Worm (Caenorhabditis elegans): Measurements from ENCODE around the gene W06E11.1.

The W06E11.1 gene

DNA sequence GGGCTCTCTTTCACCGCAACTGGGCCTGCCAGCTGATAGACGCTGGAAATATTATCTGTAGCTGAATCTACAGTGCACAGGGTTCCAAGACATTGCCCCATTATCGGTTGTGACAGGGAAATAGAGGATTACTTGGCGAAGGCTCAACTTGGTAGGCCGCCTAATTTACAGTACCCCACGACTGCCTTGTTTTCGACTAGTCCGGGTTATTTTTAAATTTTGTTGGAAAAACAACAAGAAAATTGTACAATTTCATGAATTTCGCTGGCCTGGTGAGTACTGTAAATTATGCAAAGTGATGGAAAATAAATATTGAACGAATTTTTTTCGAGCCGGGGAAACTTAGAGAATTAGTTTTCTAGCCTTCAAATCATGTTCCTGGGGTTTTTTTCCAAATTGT, 5.8 kb upstream of the W06E11.1 start, which contains the start of gene T19C3.7:
TSS of gene T19C3.7 (minus strand) at position 101 of the 400 bp plus-strand sequence.
- no peak for TF ChIP-seq med-1 (GFP tag; optimal IDR thresholded peaks at IDR 0.05; ENCODE audit: insufficient read depth)
- TF ChIP-seq ztf-29 (GFP tag; IDR thresholded peaks at IDR 0.05): no peak
- no peak for TF ChIP-seq tab-1 (GFP tag; IDR thresholded peaks at IDR 0.05)
- no peak for TF ChIP-seq ztf-23 (GFP tag; IDR thresholded peaks at IDR 0.05)
- no peak for TF ChIP-seq flt-1 (GFP tag; IDR thresholded peaks at IDR 0.05)
- no peak for TF ChIP-seq klf-2 (GFP tag; conservative IDR thresholded peaks at IDR 0.05)
- TF ChIP-seq cog-1 (tag; optimal IDR thresholded peaks at IDR 0.05): no peak
- TF ChIP-seq T22C8.4 (GFP tag; IDR thresholded peaks at IDR 0.05): no peak

DNA sequence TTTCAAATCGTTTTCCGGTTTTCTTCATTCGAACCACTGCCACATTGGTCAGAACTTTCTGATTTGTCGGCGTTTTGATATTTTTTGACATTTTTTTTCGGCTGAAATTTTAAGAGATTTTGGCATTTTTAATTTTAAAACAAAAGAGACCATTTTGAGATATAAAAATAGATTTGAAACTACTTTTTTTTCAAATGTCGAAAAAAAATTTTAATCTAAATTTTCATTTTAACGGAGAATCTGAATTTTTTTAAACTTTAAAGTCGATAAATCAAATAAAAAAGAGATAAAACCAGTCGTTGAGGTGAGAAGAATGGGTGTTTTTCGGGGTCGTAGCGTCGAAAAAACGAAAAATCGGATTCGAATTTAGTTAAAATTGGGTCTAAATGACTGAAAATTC, 3.5 kb upstream of the W06E11.1 start, which contains the start of gene sbds-1:
TSS of gene sbds-1 (minus strand) at position 101 of the 400 bp plus-strand sequence.
- no peak for TF ChIP-seq med-1 (GFP tag; optimal IDR thresholded peaks at IDR 0.05; ENCODE audit: insufficient read depth)
- TF ChIP-seq tab-1 (GFP tag; IDR thresholded peaks at IDR 0.05): no peak
- no peak for TF ChIP-seq klf-2 (GFP tag; conservative IDR thresholded peaks at IDR 0.05)
- no peak for TF ChIP-seq cog-1 (tag; optimal IDR thresholded peaks at IDR 0.05)
- no peak for TF ChIP-seq ztf-23 (GFP tag; IDR thresholded peaks at IDR 0.05)
- no peak for TF ChIP-seq ref-1 (GFP tag; conservative IDR thresholded peaks at IDR 0.05)
- TF ChIP-seq ztf-29 (GFP tag; IDR thresholded peaks at IDR 0.05): no peak
- TF ChIP-seq T22C8.4 (GFP tag; IDR thresholded peaks at IDR 0.05): no peak
- no peak for TF ChIP-seq flt-1 (GFP tag; IDR thresholded peaks at IDR 0.05)

DNA sequence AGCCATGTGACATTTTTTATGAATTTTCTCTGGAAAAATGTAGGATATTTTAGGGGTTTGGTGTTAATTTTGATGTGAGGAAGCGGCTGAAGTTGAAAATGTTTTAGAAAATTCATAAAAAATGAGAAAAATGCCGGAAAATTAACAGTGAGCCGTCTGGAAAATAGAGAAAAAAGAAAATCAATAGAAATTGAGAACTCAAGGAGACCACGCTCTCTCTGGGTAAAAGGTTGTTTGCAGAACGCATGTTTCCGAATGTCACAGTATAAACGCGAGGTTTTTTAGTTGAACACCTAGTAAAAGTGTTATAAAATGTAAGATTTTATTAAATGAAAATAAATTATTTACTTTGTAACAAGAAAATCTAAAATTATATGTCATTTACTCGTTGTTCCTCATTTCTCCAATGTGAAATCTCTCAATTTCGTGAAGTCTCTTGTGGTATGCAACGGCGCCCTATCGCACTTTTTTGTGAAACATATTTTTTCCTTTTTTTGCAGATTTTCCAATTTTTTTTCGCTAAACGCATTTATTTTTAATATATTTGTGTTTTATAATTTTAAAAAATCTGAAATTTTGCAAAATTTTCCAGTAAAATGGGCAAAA, 1.6 kb upstream of the W06E11.1 start, which contains the start of the genes tag-266 and tag-267:
TSS of gene tag-266 (minus strand) at position 29 of the 606 bp plus-strand sequence.
TSS of gene tag-267 (plus strand) at position 593 of the 606 bp plus-strand sequence.
- peak; percentile 57; the same call in 1 of the 2 replicates for TF ChIP-seq T22C8.4 (GFP tag; IDR thresholded peaks at IDR 0.05)
- TF ChIP-seq ztf-29 (GFP tag; IDR thresholded peaks at IDR 0.05): no peak
- no peak for TF ChIP-seq ref-1 (GFP tag; conservative IDR thresholded peaks at IDR 0.05)
- peak; percentile 94 for TF ChIP-seq cog-1 (tag; optimal IDR thresholded peaks at IDR 0.05)
- TF ChIP-seq tab-1 (GFP tag; IDR thresholded peaks at IDR 0.05): no peak
- TF ChIP-seq ztf-23 (GFP tag; IDR thresholded peaks at IDR 0.05): peak; percentile 81
- peak; percentile 74 for TF ChIP-seq klf-2 (GFP tag; conservative IDR thresholded peaks at IDR 0.05)
- peak; percentile 81; the same call in 1 of the 2 replicates for TF ChIP-seq flt-1 (GFP tag; IDR thresholded peaks at IDR 0.05)

DNA sequence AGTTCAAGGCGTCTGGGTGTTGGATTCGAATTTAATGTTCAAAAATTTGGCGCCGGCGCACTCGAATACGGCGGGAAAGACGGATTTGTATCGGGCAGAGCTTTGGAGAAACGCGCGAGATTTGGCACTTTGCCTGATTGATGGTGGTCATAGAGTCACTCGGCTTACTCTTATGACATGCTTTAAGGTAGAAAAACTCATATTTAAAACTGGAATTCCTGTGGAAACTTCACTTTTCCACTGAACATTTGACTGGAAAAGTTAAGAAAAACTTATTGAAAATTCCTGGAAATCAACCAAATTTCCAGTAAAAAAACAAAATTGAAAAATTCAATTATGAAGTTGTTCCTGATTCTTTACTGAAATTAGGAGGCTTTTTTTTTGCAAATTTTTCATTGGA, 2.8 kb downstream of the W06E11.1 start:
- TF ChIP-seq med-1 (GFP tag; optimal IDR thresholded peaks at IDR 0.05; ENCODE audit: insufficient read depth): no peak
- no peak for TF ChIP-seq flt-1 (GFP tag; IDR thresholded peaks at IDR 0.05)
- TF ChIP-seq klf-2 (GFP tag; conservative IDR thresholded peaks at IDR 0.05): no peak
- no peak for TF ChIP-seq T22C8.4 (GFP tag; IDR thresholded peaks at IDR 0.05)
- no peak for TF ChIP-seq tab-1 (GFP tag; IDR thresholded peaks at IDR 0.05)
- no peak for TF ChIP-seq ztf-23 (GFP tag; IDR thresholded peaks at IDR 0.05)
- no peak for TF ChIP-seq ref-1 (GFP tag; conservative IDR thresholded peaks at IDR 0.05)
- no peak for TF ChIP-seq cog-1 (tag; optimal IDR thresholded peaks at IDR 0.05)
- TF ChIP-seq ztf-29 (GFP tag; IDR thresholded peaks at IDR 0.05): no peak

DNA sequence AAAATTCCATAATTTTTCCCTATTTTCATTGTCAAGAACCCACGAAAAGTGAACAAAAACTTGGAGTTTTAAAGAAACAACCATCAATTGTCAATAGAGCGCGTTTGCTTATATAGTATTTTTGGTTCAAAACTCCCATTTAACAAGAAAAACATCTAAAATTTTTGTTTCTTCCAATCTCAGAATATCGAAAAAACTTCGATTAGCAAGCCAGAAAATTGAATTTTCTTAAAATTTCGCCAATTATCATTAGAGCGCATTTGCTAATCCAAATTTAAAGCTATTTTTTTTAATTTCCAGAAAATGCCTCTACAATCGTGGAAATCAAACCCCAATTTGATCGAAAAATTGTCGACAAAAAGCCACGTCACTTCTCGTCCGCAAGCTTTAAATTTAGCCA, 4.6 kb downstream of the W06E11.1 start, which contains the start of gene orai-1:
TSS of gene orai-1 (plus strand) at position 301 of the 400 bp plus-strand sequence.
- TF ChIP-seq ref-1 (GFP tag; conservative IDR thresholded peaks at IDR 0.05): no peak
- TF ChIP-seq med-1 (GFP tag; optimal IDR thresholded peaks at IDR 0.05; ENCODE audit: insufficient read depth): no peak
- no peak for TF ChIP-seq flt-1 (GFP tag; IDR thresholded peaks at IDR 0.05)
- no peak for TF ChIP-seq T22C8.4 (GFP tag; IDR thresholded peaks at IDR 0.05)
- no peak for TF ChIP-seq ztf-29 (GFP tag; IDR thresholded peaks at IDR 0.05)
- TF ChIP-seq tab-1 (GFP tag; IDR thresholded peaks at IDR 0.05): no peak
- TF ChIP-seq klf-2 (GFP tag; conservative IDR thresholded peaks at IDR 0.05): no peak
- no peak for TF ChIP-seq ztf-23 (GFP tag; IDR thresholded peaks at IDR 0.05)
- no peak for TF ChIP-seq cog-1 (tag; optimal IDR thresholded peaks at IDR 0.05)

DNA sequence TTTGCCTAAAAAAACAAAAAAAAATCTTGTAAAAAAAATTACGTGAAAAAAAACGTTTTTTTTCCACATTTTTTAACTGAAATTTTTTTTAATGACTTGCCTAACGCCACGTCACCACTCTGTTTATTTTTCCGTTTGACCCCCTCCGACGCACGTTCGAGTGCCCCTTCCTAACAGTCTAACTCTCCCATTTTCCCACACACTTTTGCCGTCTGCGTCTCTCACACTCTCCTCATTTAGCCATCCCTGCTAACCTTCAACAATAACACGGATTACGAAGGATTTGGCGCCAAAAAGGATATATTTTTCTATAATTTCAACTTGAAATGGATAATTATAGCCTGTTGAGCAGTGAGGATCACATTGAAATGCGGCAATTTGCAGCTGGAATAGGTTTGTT, 5.4 kb downstream of the W06E11.1 start:
- no peak for TF ChIP-seq klf-2 (GFP tag; conservative IDR thresholded peaks at IDR 0.05)
- TF ChIP-seq ztf-29 (GFP tag; IDR thresholded peaks at IDR 0.05): no peak
- no peak for TF ChIP-seq flt-1 (GFP tag; IDR thresholded peaks at IDR 0.05)
- TF ChIP-seq ref-1 (GFP tag; conservative IDR thresholded peaks at IDR 0.05): no peak
- no peak for TF ChIP-seq cog-1 (tag; optimal IDR thresholded peaks at IDR 0.05)
- no peak for TF ChIP-seq tab-1 (GFP tag; IDR thresholded peaks at IDR 0.05)
- TF ChIP-seq T22C8.4 (GFP tag; IDR thresholded peaks at IDR 0.05): no peak
- TF ChIP-seq ztf-23 (GFP tag; IDR thresholded peaks at IDR 0.05): no peak
- no peak for TF ChIP-seq med-1 (GFP tag; optimal IDR thresholded peaks at IDR 0.05; ENCODE audit: insufficient read depth)

DNA sequence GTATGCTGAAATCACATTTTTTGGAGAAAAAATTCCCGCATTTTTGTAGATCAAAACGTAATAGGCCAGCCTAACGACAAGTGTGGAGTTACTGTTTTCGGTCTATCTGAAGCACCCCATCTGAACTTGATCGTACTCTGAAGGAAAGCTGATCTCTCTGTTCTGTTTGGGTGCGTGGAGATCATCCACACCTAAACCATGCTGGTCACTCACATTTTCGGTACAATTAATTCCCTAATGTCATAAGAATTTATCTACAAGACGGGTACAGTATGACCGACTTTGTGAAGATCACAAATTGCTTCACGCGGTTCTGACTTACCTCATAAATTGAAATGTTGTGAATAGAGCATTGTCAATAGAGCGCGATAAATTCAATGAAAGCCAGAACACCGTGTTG, 8.1 kb downstream of the W06E11.1 start:
- TF ChIP-seq ztf-29 (GFP tag; IDR thresholded peaks at IDR 0.05) (no peak), med-1 (GFP tag; optimal IDR thresholded peaks at IDR 0.05; ENCODE audit: insufficient read depth) (no peak), ref-1 (GFP tag; conservative IDR thresholded peaks at IDR 0.05) (no peak), T22C8.4 (GFP tag; IDR thresholded peaks at IDR 0.05) (no peak), flt-1 (GFP tag; IDR thresholded peaks at IDR 0.05) (no peak), klf-2 (GFP tag; conservative IDR thresholded peaks at IDR 0.05) (no peak), ztf-23 (GFP tag; IDR thresholded peaks at IDR 0.05) (no peak), tab-1 (GFP tag; IDR thresholded peaks at IDR 0.05) (no peak), cog-1 (tag; optimal IDR thresholded peaks at IDR 0.05) (no peak)

DNA sequence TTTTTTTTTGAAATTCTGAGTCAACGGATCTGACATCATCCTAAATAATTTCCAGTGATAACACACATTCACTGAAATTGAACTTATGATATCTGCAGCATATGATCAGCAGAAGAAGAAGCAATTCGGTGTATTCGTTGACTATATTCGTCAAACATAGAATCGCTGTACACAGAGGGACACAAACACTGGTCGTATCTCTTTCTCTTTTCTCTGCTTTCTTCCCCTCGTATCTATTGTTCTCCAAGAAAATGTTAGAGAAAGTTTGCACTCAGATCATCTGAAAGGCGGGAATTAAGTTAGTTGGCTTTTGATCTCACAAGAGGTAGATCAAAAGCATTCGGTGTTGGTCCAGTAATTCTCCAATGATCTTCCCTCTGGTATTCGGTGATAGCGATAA, 8.7 kb downstream of the W06E11.1 start:
- TF ChIP-seq ztf-29 (GFP tag; IDR thresholded peaks at IDR 0.05): no peak
- no peak for TF ChIP-seq cog-1 (tag; optimal IDR thresholded peaks at IDR 0.05)
- TF ChIP-seq flt-1 (GFP tag; IDR thresholded peaks at IDR 0.05): no peak
- TF ChIP-seq klf-2 (GFP tag; conservative IDR thresholded peaks at IDR 0.05): no peak
- no peak for TF ChIP-seq med-1 (GFP tag; optimal IDR thresholded peaks at IDR 0.05; ENCODE audit: insufficient read depth)

DNA sequence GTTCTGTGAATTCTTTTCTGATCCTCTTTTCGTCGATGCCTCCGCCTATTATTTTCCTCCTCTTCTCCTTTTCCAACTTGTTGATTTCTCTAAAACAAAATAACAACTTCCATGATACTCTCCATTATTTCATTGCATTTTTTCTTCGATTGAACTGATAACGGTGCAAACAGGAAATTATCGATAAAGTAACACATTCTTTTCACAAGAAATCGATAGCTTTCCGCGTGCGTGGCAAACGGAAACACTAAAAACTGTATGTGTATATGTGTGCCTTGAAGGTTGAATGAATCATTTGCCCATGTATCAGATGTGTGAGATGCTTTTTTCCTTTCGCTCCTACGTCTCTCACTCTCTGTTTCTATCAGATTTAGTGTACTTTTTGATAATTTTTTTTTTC, 9.7 kb downstream of the W06E11.1 start:
- TF ChIP-seq T22C8.4 (GFP tag; IDR thresholded peaks at IDR 0.05): no peak
- TF ChIP-seq flt-1 (GFP tag; IDR thresholded peaks at IDR 0.05): no peak
- no peak for TF ChIP-seq klf-2 (GFP tag; conservative IDR thresholded peaks at IDR 0.05)
- TF ChIP-seq cog-1 (tag; optimal IDR thresholded peaks at IDR 0.05): no peak

Measured in whole organism, midembryonic.